Fruit fly (Drosophila melanogaster): Measurements from ENCODE around the gene CG7083.

Gene CG7083

DNA sequence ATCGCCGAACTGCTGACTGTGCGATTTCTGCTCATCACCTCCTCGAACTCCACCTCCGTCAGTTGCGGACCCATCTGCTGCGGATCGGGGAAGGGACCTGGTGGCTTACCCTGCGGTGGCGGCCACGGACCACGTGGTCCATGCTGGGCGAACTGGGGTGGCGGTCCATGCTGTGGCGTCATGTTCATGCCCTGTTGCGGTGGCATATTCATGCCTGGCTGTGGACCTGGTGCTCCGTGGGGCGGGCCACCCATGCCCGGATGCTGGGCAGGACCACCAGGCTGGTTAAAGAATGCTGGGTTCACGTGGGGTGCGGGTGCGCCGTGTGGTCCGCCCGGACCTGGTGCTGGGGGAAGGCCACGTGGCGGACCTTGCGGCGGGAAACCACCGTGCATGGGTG is 28.3 kb upstream of the CG7083 start:
- TF ChIP-seq Gug (GFP tag; IDR thresholded peaks at IDR 0.05) (no peak), fd85E (GFP tag; optimal IDR thresholded peaks at IDR 0.05) (no peak), Sox14 (GFP tag; optimal IDR thresholded peaks at IDR 0.05) (no peak), CG11294 (GFP tag; IDR thresholded peaks at IDR 0.05) (no peak), spab (GFP tag; optimal IDR thresholded peaks at IDR 0.05) (no peak), Lpt (GFP tag; optimal IDR thresholded peaks at IDR 0.05) (no peak), CG9139 (GFP tag; optimal IDR thresholded peaks at IDR 0.05) (no peak), acj6 (GFP tag; optimal IDR thresholded peaks at IDR 0.05) (no peak), CG6792 (GFP tag; optimal IDR thresholded peaks at IDR 0.05) (no peak), CG8319 (GFP tag; optimal IDR thresholded peaks at IDR 0.05) (no peak), CG16779 (tag; optimal IDR thresholded peaks at IDR 0.05) (no peak), Hr39 (GFP tag; optimal IDR thresholded peaks at IDR 0.05) (no peak), eg (GFP tag; IDR thresholded peaks at IDR 0.05) (no peak), CG11762 (GFP tag; optimal IDR thresholded peaks at IDR 0.05; ENCODE audit: insufficient read depth) (no peak)

DNA sequence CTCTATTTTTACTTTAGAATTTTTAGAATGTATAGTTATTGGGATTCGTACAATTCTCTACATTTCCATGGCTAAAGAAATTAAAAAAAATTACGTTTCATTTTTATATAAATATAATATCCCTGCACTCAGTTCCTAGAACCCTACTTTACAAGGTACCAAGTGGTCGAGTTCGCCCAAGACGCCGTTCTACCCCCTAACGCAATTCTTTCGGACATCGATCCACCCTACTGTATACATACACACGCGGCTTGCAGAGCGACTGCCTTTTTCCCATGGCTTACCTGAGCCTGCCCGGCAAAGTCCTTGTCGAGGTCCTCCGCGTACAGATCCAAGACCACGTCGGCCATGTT is 25.8 kb upstream of the CG7083 start:
- TF ChIP-seq CG10669 (GFP tag; optimal IDR thresholded peaks at IDR 0.05) (no peak), OdsH (GFP tag; optimal IDR thresholded peaks at IDR 0.05) (peak; percentile 38), Eip78C (GFP tag) (peak; percentile 73), Sox102F (GFP tag; optimal IDR thresholded peaks at IDR 0.05) (no peak), CG15336 (GFP tag; IDR thresholded peaks at IDR 0.05) (peak; percentile 46; the same call in 1 of the 2 replicates), Met (GFP tag; optimal IDR thresholded peaks at IDR 0.05) (peak; percentile 33), Hr4 (GFP tag; optimal IDR thresholded peaks at IDR 0.05) (peak; percentile 55), eg (GFP tag; IDR thresholded peaks at IDR 0.05) (peak; percentile 60; the same call in 2 of the 3 replicates), CG31627 (GFP tag; optimal IDR thresholded peaks at IDR 0.05) (peak; percentile 30)

DNA sequence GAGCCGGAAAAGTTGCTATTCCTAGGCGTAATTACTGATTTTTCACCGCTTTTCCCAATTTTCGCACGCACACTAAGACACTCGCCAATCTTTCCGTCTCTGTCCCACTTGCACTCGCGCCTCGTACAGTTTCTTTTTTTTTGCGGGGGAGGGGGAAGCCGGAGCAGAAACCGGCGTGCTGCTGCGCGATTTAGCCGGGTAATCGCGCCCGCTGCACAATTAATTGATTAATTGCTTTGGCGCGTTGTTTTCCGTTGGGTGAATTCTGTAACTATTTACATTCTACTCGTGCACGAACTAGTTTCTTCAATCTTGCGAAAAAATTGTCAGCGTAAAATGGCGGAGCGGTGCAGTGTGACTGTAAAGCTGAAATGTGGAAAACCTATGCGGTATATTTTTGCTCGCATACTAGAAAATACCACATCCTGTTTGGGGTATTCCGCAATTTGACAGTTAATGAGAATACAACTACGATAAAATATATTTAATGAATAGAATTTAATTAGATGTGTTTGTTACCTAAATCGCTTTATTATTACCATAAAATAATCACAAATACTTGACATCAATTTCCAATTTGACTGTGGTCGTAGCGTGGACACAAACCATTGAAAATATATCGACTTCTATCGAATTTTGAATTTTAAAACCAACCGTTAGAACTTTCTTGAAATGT is 25.3 kb upstream of the CG7083 start, which contains the start of gene Cpsf6:
Cpsf6 (minus strand) TSS at position 362 of the 676 bp plus-strand sequence.
- TF ChIP-seq Eip93F (GFP tag; optimal IDR thresholded peaks at IDR 0.05) (peak; percentile 14), topi (GFP tag; optimal IDR thresholded peaks at IDR 0.05) (peak; percentile 5), fd85E (GFP tag; optimal IDR thresholded peaks at IDR 0.05) (no peak), lz (GFP tag; optimal IDR thresholded peaks at IDR 0.05) (peak; percentile 41), CG10669 (GFP tag; optimal IDR thresholded peaks at IDR 0.05) (no peak), CG7368 (GFP tag; optimal IDR thresholded peaks at IDR 0.05) (no peak), Smox (GFP tag; optimal IDR thresholded peaks at IDR 0.05) (peak; percentile 45), achi (GFP tag; optimal IDR thresholded peaks at IDR 0.05) (peak; percentile 10), Sox102F (GFP tag; optimal IDR thresholded peaks at IDR 0.05) (peak; percentile 36), cyc (GFP tag; optimal IDR thresholded peaks at IDR 0.05) (peak; percentile 14), esn (GFP tag; optimal IDR thresholded peaks at IDR 0.05) (peak; percentile 48), vri (GFP tag; optimal IDR thresholded peaks at IDR 0.05) (no peak), CG6792 (GFP tag; optimal IDR thresholded peaks at IDR 0.05) (peak; percentile 15), fkh (GFP tag; optimal IDR thresholded peaks at IDR 0.05) (no peak), Gug (GFP tag; IDR thresholded peaks at IDR 0.05) (peak; percentile 49; the same call in 1 of the 2 replicates), CG10631 (GFP tag; optimal IDR thresholded peaks at IDR 0.05) (peak; percentile 47), acj6 (GFP tag; optimal IDR thresholded peaks at IDR 0.05) (peak; percentile 44), ss (GFP tag; optimal IDR thresholded peaks at IDR 0.05) (peak; percentile 46 to 58), fd59A (GFP tag; optimal IDR thresholded peaks at IDR 0.05) (no peak), salr (GFP tag; optimal IDR thresholded peaks at IDR 0.05) (peak in 1 of 2 experiments; percentile 24), dac (GFP tag; optimal IDR thresholded peaks at IDR 0.05) (no peak), CG32006 (GFP tag; optimal IDR thresholded peaks at IDR 0.05) (peak; percentile 16), CG34406 (GFP tag; optimal IDR thresholded peaks at IDR 0.05) (no peak), spab (GFP tag; optimal IDR thresholded peaks at IDR 0.05) (no peak), Blimp-1 (GFP tag; optimal IDR thresholded peaks at IDR 0.05) (no peak), OdsH (GFP tag; optimal IDR thresholded peaks at IDR 0.05) (peak; percentile 47), CG1621 (tag; optimal IDR thresholded peaks at IDR 0.05) (no peak), CG11762 (GFP tag; optimal IDR thresholded peaks at IDR 0.05; ENCODE audit: insufficient read depth) (no peak), Hr39 (GFP tag; optimal IDR thresholded peaks at IDR 0.05) (peak; percentile 48), pdm3 (GFP tag; optimal IDR thresholded peaks at IDR 0.05) (peak; percentile 55), CG4318 (GFP tag; optimal IDR thresholded peaks at IDR 0.05) (no peak), CG15336 (GFP tag; IDR thresholded peaks at IDR 0.05) (no peak), Hr4 (GFP tag; optimal IDR thresholded peaks at IDR 0.05) (peak; percentile 61), Ets96B (tag; optimal IDR thresholded peaks at IDR 0.05) (peak; percentile 26), svp (GFP tag) (peak; percentile 61), Hr38 (GFP tag; optimal IDR thresholded peaks at IDR 0.05) (no peak)

All from whole organism, prepupa.